Fruit fly (Drosophila melanogaster) whole organism: Measurements from ENCODE around the gene kirre.

Experiments
- Dll ChIP-seq: fragments of >200 bp; optimal IDR thresholded peaks from 2 replicates; lab custom pipeline; 2017
- EcR ChIP-seq, 2 experiments: fragments of >200 bp; optimal IDR thresholded peaks; 2 replicates each; lab custom pipeline; 2017; ENCODE audit warnings: missing biosample characterization in 2 of 2, missing genetic modification characterization in 2 of 2, missing genetic modification reagents in 2 of 2
- pan ChIP-seq: fragments of >200 bp; optimal IDR thresholded peaks from 2 replicates; lab custom pipeline; 2017
- psq ChIP-seq: fragments of >200 bp; optimal IDR thresholded peaks from 2 replicates; lab custom pipeline; 2017
- usp ChIP-seq: fragments of >200 bp; optimal IDR thresholded peaks from 2 replicates; lab custom pipeline; 2017; ENCODE audit warnings: missing biosample characterization, missing genetic modification characterization, mixed read lengths

dm6 chrX:2963790-2964335 is 223.7 kb downstream of the kirre start:
- TF ChIP-seq EcR (GFP tag; optimal IDR thresholded peaks at IDR 0.05; lab: Kevin White, UChicago) (no peak), psq (lab: Kevin White, UChicago) (no peak), pan (no peak), usp (GFP tag; lab: Kevin White, UChicago) (no peak), Dll (no peak)
